Fruit fly (Drosophila melanogaster) whole organism, embryonic: Measurements from ENCODE around the gene SamDC.

Experiments
- CG10366 ChIP-seq: fragments of 200-800 bp; sonication (Bioruptor generic); IDR thresholded peaks from 2 replicates; pipeline ENCODE4 v1.3.6; 2022; ENCODE audit warnings: missing biosample characterization, missing genetic modification characterization
- CG10654 ChIP-seq: fragments of 200-800 bp; sonication (Bioruptor generic); optimal IDR thresholded peaks from 2 replicates; lab custom pipeline; 2016; ENCODE audit warnings: missing biosample characterization, missing genetic modification characterization
- CG10979 ChIP-seq: fragments of 200-800 bp; sonication (Bioruptor generic); optimal IDR thresholded peaks from 2 replicates; lab custom pipeline; 2018; ENCODE audit warnings: missing biosample characterization, mild to moderate bottlenecking, missing genetic modification characterization, moderate library complexity
- CG14050 ChIP-seq: fragments of 200-800 bp; sonication (Bioruptor generic); IDR thresholded peaks from 3 replicates; pipeline ENCODE4 v1.3.6; 2022; ENCODE audit warnings: missing biosample characterization, missing genetic modification characterization
- CG15601 ChIP-seq: fragments of 200-800 bp; sonication (Bioruptor generic); optimal IDR thresholded peaks from 3 replicates; lab custom pipeline; 2019; ENCODE audit warnings: missing biosample characterization, mild to moderate bottlenecking, missing genetic modification characterization, moderate library complexity
- CG17612 ChIP-seq: fragments of 200-800 bp; sonication (Bioruptor generic); IDR thresholded peaks from 2 replicates; pipeline ENCODE4 v1.3.6; 2022; ENCODE audit warnings: missing biosample characterization, missing genetic modification characterization
- CG18599 ChIP-seq: fragments of 200-800 bp; sonication (Bioruptor generic); optimal IDR thresholded peaks from 3 replicates; lab custom pipeline; 2017; ENCODE audit warnings: missing biosample characterization, missing genetic modification characterization, mild to moderate bottlenecking, moderate library complexity, missing genetic modification reagents
- CG18764 ChIP-seq: fragments of 200-800 bp; sonication (Bioruptor generic); optimal IDR thresholded peaks from 3 replicates; lab custom pipeline; 2016; ENCODE audit warnings: missing biosample characterization, missing genetic modification characterization
- CG2120 ChIP-seq: fragments of 200-800 bp; sonication (Bioruptor generic); optimal IDR thresholded peaks from 3 replicates; lab custom pipeline; 2016; ENCODE audit warnings: missing biosample characterization, missing genetic modification characterization
- CG2678 ChIP-seq: fragments of 200-800 bp; sonication (Bioruptor generic); optimal IDR thresholded peaks from 3 replicates; lab custom pipeline; 2019; ENCODE audit warnings: missing biosample characterization, mild to moderate bottlenecking, missing genetic modification characterization, moderate library complexity
- CG30020 ChIP-seq: fragments of 200-800 bp; optimal IDR thresholded peaks from 2 replicates; lab custom pipeline; 2019; ENCODE audit warnings: missing biosample characterization, mild to moderate bottlenecking, missing genetic modification characterization, moderate library complexity
- CG34422 ChIP-seq: fragments of 200-800 bp; sonication (Bioruptor generic); IDR thresholded peaks from 3 replicates; pipeline ENCODE4 v1.3.6; 2022; ENCODE audit warnings: missing biosample characterization, missing genetic modification characterization
- CG4617 ChIP-seq: fragments of 200-800 bp; sonication (Bioruptor generic); optimal IDR thresholded peaks from 3 replicates; lab custom pipeline; 2016; ENCODE audit warnings: missing biosample characterization, missing genetic modification characterization, borderline replicate concordance
- CG6689 ChIP-seq: fragments of 200-800 bp; sonication (Bioruptor generic); IDR thresholded peaks from 2 replicates; pipeline ENCODE4 v1.3.6; 2022; ENCODE audit warnings: missing biosample characterization, missing genetic modification characterization
- CG6765 ChIP-seq: fragments of 200-800 bp; sonication (Bioruptor generic); optimal IDR thresholded peaks from 3 replicates; lab custom pipeline; 2017; ENCODE audit warnings: missing biosample characterization, mild to moderate bottlenecking, missing genetic modification characterization
- CG7372 ChIP-seq: fragments of 200-800 bp; sonication (Bioruptor generic); IDR thresholded peaks from 2 replicates; pipeline ENCODE4 v1.3.6; 2022; ENCODE audit warnings: missing biosample characterization, missing genetic modification characterization
- CoRest ChIP-seq: fragments of 200-800 bp; sonication (Bioruptor generic); optimal IDR thresholded peaks from 3 replicates; lab custom pipeline; 2018; ENCODE audit warnings: missing biosample characterization, mild to moderate bottlenecking, missing genetic modification characterization, moderate library complexity
- D ChIP-seq, 2 experiments: fragments of 200-800 bp in 1 of 2; fragments of >200 bp in 1 of 2; sonication (Bioruptor generic) in 1 of 2; optimal IDR thresholded peaks; 2 replicates in 1 of 2; 3 replicates in 1 of 2; lab custom pipeline; 2017; ENCODE audit warnings: mild to moderate bottlenecking in 1 of 2, missing biosample characterization in 1 of 2, missing genetic modification characterization in 1 of 2, missing genetic modification reagents in 1 of 2
- Dbx ChIP-seq: fragments of 200-800 bp; sonication (Bioruptor generic); IDR thresholded peaks from 3 replicates; pipeline ENCODE4 v1.3.6; 2022; ENCODE audit warnings: missing biosample characterization, missing genetic modification characterization
- Elba2 ChIP-seq: fragments of 200-800 bp; sonication (Bioruptor generic); optimal IDR thresholded peaks from 3 replicates; lab custom pipeline; 2016; ENCODE audit warnings: missing biosample characterization, missing genetic modification characterization
- Ets65A ChIP-seq: fragments of 200-800 bp; sonication (Bioruptor generic); peaks from one replicate; lab custom pipeline; 2016; ENCODE audit warnings: missing biosample characterization, missing genetic modification characterization
- HLH54F ChIP-seq: fragments of 200-800 bp; sonication (Bioruptor generic); optimal IDR thresholded peaks from 3 replicates; lab custom pipeline; 2016; ENCODE audit warnings: missing biosample characterization, missing genetic modification characterization
- MESR4 ChIP-seq: fragments of 200-800 bp; sonication (Bioruptor generic); optimal IDR thresholded peaks from 2 replicates; lab custom pipeline; 2018; ENCODE audit warnings: missing biosample characterization, mild to moderate bottlenecking, missing genetic modification characterization, moderate library complexity
- Mes4 ChIP-seq: fragments of 200-800 bp; sonication (Bioruptor generic); optimal IDR thresholded peaks from 2 replicates; lab custom pipeline; 2016; ENCODE audit warnings: missing biosample characterization, missing genetic modification characterization
- Myb ChIP-seq: fragments of 200-800 bp; sonication (Bioruptor generic); optimal IDR thresholded peaks from 2 replicates; lab custom pipeline; 2016; ENCODE audit warnings: missing biosample characterization, missing genetic modification characterization
- Nf-YC ChIP-seq: fragments of 200-800 bp; optimal IDR thresholded peaks from 3 replicates; lab custom pipeline; 2019; ENCODE audit warnings: missing biosample characterization, mild to moderate bottlenecking, missing genetic modification characterization, moderate library complexity
- Opbp ChIP-seq: fragments of 200-800 bp; sonication (Bioruptor generic); IDR thresholded peaks from 3 replicates; pipeline ENCODE4 v1.3.6; 2022; ENCODE audit warnings: missing biosample characterization, missing genetic modification characterization; ENCODE audit not compliant: partially characterized antibody
- Ptx1 ChIP-seq: fragments of 200-800 bp; sonication (Bioruptor generic); IDR thresholded peaks from 2 replicates; pipeline ENCODE4 v1.3.6; 2022; ENCODE audit warnings: missing biosample characterization, missing genetic modification characterization
- Rfx ChIP-seq: fragments of 200-800 bp; sonication (Bioruptor generic); IDR thresholded peaks from 2 replicates; pipeline ENCODE4 v1.3.6; 2022; ENCODE audit warnings: missing biosample characterization, missing genetic modification characterization
- Side ChIP-seq: fragments of 200-800 bp; sonication (Bioruptor generic); optimal IDR thresholded peaks from 2 replicates; lab custom pipeline; 2016; ENCODE audit warnings: missing biosample characterization, missing genetic modification characterization
- bab2 ChIP-seq: fragments of 200-800 bp; sonication (Bioruptor generic); optimal IDR thresholded peaks from 2 replicates; lab custom pipeline; 2016; ENCODE audit warnings: missing biosample characterization, missing genetic modification characterization
- bbx ChIP-seq: fragments of 200-800 bp; sonication (Bioruptor generic); IDR thresholded peaks from 2 replicates; pipeline ENCODE4 v1.3.6; 2022; ENCODE audit warnings: missing biosample characterization, missing genetic modification characterization; ENCODE audit not compliant: partially characterized antibody
- bowl ChIP-seq: fragments of 200-800 bp; sonication (Bioruptor generic); IDR thresholded peaks from 2 replicates; pipeline ENCODE4 v1.3.6; 2022; ENCODE audit warnings: missing biosample characterization, missing genetic modification characterization
- cg ChIP-seq: fragments of 200-800 bp; sonication (Bioruptor generic); optimal IDR thresholded peaks from 3 replicates; lab custom pipeline; 2019; ENCODE audit warnings: missing biosample characterization, mild to moderate bottlenecking, missing genetic modification characterization, moderate library complexity
- chif ChIP-seq, 2 experiments: fragments of 200-800 bp; sonication (Bioruptor generic); optimal IDR thresholded peaks; 3 replicates each; lab custom pipeline; 2016; ENCODE audit warnings: missing biosample characterization in 2 of 2, missing genetic modification characterization in 2 of 2
- chinmo ChIP-seq: fragments of 200-800 bp; sonication (Bioruptor generic); IDR thresholded peaks from 4 replicates; pipeline ENCODE4 v1.3.6; 2022; ENCODE audit warnings: missing biosample characterization, missing genetic modification characterization; ENCODE audit not compliant: partially characterized antibody
- da ChIP-seq: fragments of 200-800 bp; sonication (Bioruptor generic); optimal IDR thresholded peaks from 2 replicates; lab custom pipeline; 2016; ENCODE audit warnings: missing biosample characterization, missing genetic modification characterization
- exex ChIP-seq: fragments of 200-800 bp; sonication (Bioruptor generic); optimal IDR thresholded peaks from 4 replicates; lab custom pipeline; 2018; ENCODE audit warnings: missing biosample characterization, mild to moderate bottlenecking, missing genetic modification characterization, moderate library complexity
- hb ChIP-seq: fragments of 200-800 bp; sonication (Bioruptor generic); IDR thresholded peaks from 3 replicates; pipeline ENCODE4 v1.3.6; 2022; ENCODE audit warnings: missing biosample characterization, missing genetic modification characterization; ENCODE audit not compliant: partially characterized antibody
- hth ChIP-seq: fragments of >200 bp; optimal IDR thresholded peaks from 2 replicates; lab custom pipeline; 2017; ENCODE audit warnings: inconsistent platforms
- insv ChIP-seq, 2 experiments: fragments of 200-800 bp; sonication (Bioruptor generic); optimal IDR thresholded peaks; 3 replicates each; lab custom pipeline; 2016 to 2018; ENCODE audit warnings: missing biosample characterization in 2 of 2, missing genetic modification characterization in 2 of 2
- klu ChIP-seq: fragments of 200-800 bp; sonication (Bioruptor generic); IDR thresholded peaks from 2 replicates; pipeline ENCODE4 v1.3.6; 2022; ENCODE audit warnings: missing biosample characterization, missing genetic modification characterization
- luna ChIP-seq: fragments of 200-800 bp; sonication (Bioruptor generic); optimal IDR thresholded peaks from 2 replicates; lab custom pipeline; 2016; ENCODE audit warnings: missing biosample characterization, missing genetic modification characterization
- mam ChIP-seq: fragments of 200-800 bp; sonication (Bioruptor generic); optimal IDR thresholded peaks from 3 replicates; lab custom pipeline; 2016; ENCODE audit warnings: missing biosample characterization, missing genetic modification characterization
- pfk ChIP-seq: fragments of 200-800 bp; sonication (Bioruptor generic); optimal IDR thresholded peaks from 2 replicates; lab custom pipeline; 2018; ENCODE audit warnings: missing biosample characterization, mild to moderate bottlenecking, missing genetic modification characterization, moderate library complexity
- psq ChIP-seq: fragments of 200-800 bp; sonication (Bioruptor generic); optimal IDR thresholded peaks from 2 replicates; lab custom pipeline; 2017; ENCODE audit warnings: missing biosample characterization, missing genetic modification characterization
- pum ChIP-seq: fragments of 200-800 bp; sonication (Bioruptor generic); optimal IDR thresholded peaks from 2 replicates; lab custom pipeline; 2016; ENCODE audit warnings: missing biosample characterization, missing genetic modification characterization
- pzg ChIP-seq: fragments of 200-800 bp; sonication (Bioruptor generic); optimal IDR thresholded peaks from 3 replicates; lab custom pipeline; 2018; ENCODE audit warnings: missing biosample characterization, mild to moderate bottlenecking, missing genetic modification characterization, moderate library complexity
- sqz ChIP-seq: fragments of 200-800 bp; sonication (Bioruptor generic); optimal IDR thresholded peaks from 3 replicates; lab custom pipeline; 2018; ENCODE audit warnings: missing biosample characterization, mild to moderate bottlenecking, missing genetic modification characterization
- unc-4 ChIP-seq: fragments of 200-800 bp; sonication (Bioruptor generic); IDR thresholded peaks from 2 replicates; pipeline ENCODE4 v1.3.6; 2022; ENCODE audit warnings: missing biosample characterization, missing genetic modification characterization; ENCODE audit not compliant: partially characterized antibody
- zen ChIP-seq: fragments of 200-800 bp; sonication (Bioruptor generic); optimal IDR thresholded peaks from 3 replicates; lab custom pipeline; 2018; ENCODE audit warnings: missing biosample characterization, mild to moderate bottlenecking, missing genetic modification characterization, moderate library complexity

The SamDC gene

dm6 chr2L:10303786-10304185 lies 35.5 kb upstream of the SamDC start, which contains the start of gene nmd (continued):
- TF ChIP-seq Nf-YC (tag; lab: Kevin White, UChicago) (peak; percentile 31), chinmo (peak; percentile 74; the same call in 1 of the 4 replicates), CG18599 (GFP tag; lab: Kevin White, UChicago) (no peak), Rfx (GFP tag; lab: Robert Waterston, UW) (peak; percentile 57), Myb (GFP tag; lab: Kevin White, UChicago) (peak; percentile 20), CG18764 (GFP tag; lab: Kevin White, UChicago) (no peak), Elba2 (GFP tag; lab: Kevin White, UChicago) (peak; percentile 64), klu (GFP tag; lab: Robert Waterston, UW) (no peak), CG15601 (tag; lab: Kevin White, UChicago) (peak; percentile 23), mam (GFP tag; lab: Kevin White, UChicago) (peak; percentile 19), pfk (GFP tag; lab: Kevin White, UChicago) (peak; percentile 95), luna (GFP tag; lab: Kevin White, UChicago) (no peak), Ets65A (GFP tag; lab: Kevin White, UChicago) (peak; percentile 60), CG7372 (GFP tag; lab: Robert Waterston, UW) (no peak), Mes4 (GFP tag; lab: Kevin White, UChicago) (no peak), CG34422 (no peak), da (GFP tag; lab: Kevin White, UChicago) (no peak), Side (GFP tag; lab: Kevin White, UChicago) (no peak), psq (GFP tag; lab: Kevin White, UChicago) (no peak), unc-4 (GFP tag; lab: Robert Waterston, UW) (peak; percentile 30; the same call in 1 of the 2 replicates), hb (GFP tag; lab: Robert Waterston, UW) (no peak), pum (no peak), CG2120 (GFP tag; lab: Kevin White, UChicago) (peak; percentile 33), CoRest (tag; lab: Kevin White, UChicago) (peak; percentile 24), bowl (GFP tag; lab: Robert Waterston, UW) (no peak), CG10654 (GFP tag; lab: Kevin White, UChicago) (peak; percentile 3), Dbx (GFP tag; lab: Robert Waterston, UW) (no peak), CG17612 (GFP tag; lab: Robert Waterston, UW) (no peak), D (optimal IDR thresholded peaks at IDR 0.05; lab: Kevin White, UChicago) (no peak), D (GFP tag; optimal IDR thresholded peaks at IDR 0.05; lab: Kevin White, UChicago) (no peak), CG6689 (GFP tag; lab: Robert Waterston, UW) (no peak), HLH54F (GFP tag; lab: Kevin White, UChicago) (no peak), CG6765 (GFP tag; lab: Kevin White, UChicago) (no peak), CG10979 (tag; lab: Kevin White, UChicago) (peak; percentile 7), CG30020 (tag; lab: Kevin White, UChicago) (peak; percentile 90), exex (tag; lab: Kevin White, UChicago) (no peak), sqz (GFP tag; lab: Kevin White, UChicago) (no peak), hth (no peak), bbx (GFP tag; lab: Robert Waterston, UW) (peak; percentile 38; the same call in 1 of the 2 replicates), CG10366 (GFP tag; lab: Robert Waterston, UW) (no peak), insv (GFP tag; optimal IDR thresholded peaks at IDR 0.05; lab: Kevin White, UChicago) (no peak), cg (GFP tag; lab: Kevin White, UChicago) (peak; percentile 4), bab2 (no peak), Opbp (GFP tag; lab: Robert Waterston, UW) (no peak), zen (tag; lab: Kevin White, UChicago) (no peak), CG2678 (tag; lab: Kevin White, UChicago) (peak; percentile 6), chif (GFP tag; optimal IDR thresholded peaks at IDR 0.05; lab: Kevin White, UChicago) (peak in 1 of 2 experiments; percentile 3), pzg (peak; percentile 80), Ptx1 (GFP tag; lab: Robert Waterston, UW) (0 out of 2 replicates have a peak, but pooled peaks have one; percentile 13), CG4617 (GFP tag; lab: Kevin White, UChicago) (peak; percentile 70), CG14050 (no peak), MESR4 (GFP tag; lab: Kevin White, UChicago) (peak; percentile 77)
